Worm (Caenorhabditis elegans): ENCODE measurements around the gene T24C2.3.

ce11 chrX:14584335-14584734 lies 41.0 kb downstream of the T24C2.3 start:
- TF ChIP-seq lin-35 (GFP tag; optimal IDR thresholded peaks at IDR 0.05) = no peak
- no peak for TF ChIP-seq pqm-1 (tag; optimal IDR thresholded peaks at IDR 0.05)
- TF ChIP-seq ceh-82 (tag; optimal IDR thresholded peaks at IDR 0.05) = no peak
- TF ChIP-seq nhr-28 (tag; optimal IDR thresholded peaks at IDR 0.05) = no peak
- no peak for TF ChIP-seq ztf-4 (tag; optimal IDR thresholded peaks at IDR 0.05)
